Worm (Caenorhabditis elegans) whole organism, late embryonic: ENCODE measurements around the gene oac-38.

Experiments used
- ets-4 ChIP-seq: sonication (generic microtip); optimal IDR thresholded peaks from 2 replicates; lab custom pipeline; 2016; ENCODE audit warnings: missing genetic modification characterization, missing compliant biosample characterization
- tbx-2 ChIP-seq: sonication (generic microtip); optimal IDR thresholded peaks from 2 replicates; lab custom pipeline; 2016; ENCODE audit warnings: missing genetic modification characterization, missing compliant biosample characterization
- tbx-7 ChIP-seq: sonication (generic microtip); optimal IDR thresholded peaks from 2 replicates; lab custom pipeline; 2016; ENCODE audit warnings: missing genotype, missing genetic modification characterization, missing compliant biosample characterization

DNA sequence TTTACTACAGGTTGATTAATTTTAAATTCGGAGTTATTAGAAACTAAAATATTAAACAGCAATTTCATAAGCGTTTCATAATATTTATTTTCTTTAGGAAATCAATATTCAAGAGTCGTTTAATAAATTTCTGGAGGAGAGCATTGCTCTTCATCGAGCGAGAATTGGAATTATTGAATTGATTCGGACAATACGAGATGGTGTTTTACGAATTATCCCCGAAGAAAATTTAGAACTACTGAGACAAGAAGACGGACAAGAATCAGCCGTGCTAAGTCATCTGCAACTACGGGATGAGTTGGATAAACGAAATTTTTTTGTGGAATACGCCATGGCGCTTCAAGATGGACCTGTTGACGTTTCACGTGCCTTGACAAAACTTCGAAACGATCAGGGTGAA is 41.2 kb upstream of the oac-38 start:
- TF ChIP-seq tbx-7 (tag; lab: Kevin White, UChicago) (no peak), tbx-2 (tag; lab: Kevin White, UChicago) (no peak), ets-4 (tag; lab: Kevin White, UChicago) (no peak)
